Worm (Caenorhabditis elegans): ENCODE results near the gene T05A8.11.
A peak's percentile ranks its signal among the peaks of the same experiment; 100 is the strongest.

The T05A8.11 gene

DNA sequence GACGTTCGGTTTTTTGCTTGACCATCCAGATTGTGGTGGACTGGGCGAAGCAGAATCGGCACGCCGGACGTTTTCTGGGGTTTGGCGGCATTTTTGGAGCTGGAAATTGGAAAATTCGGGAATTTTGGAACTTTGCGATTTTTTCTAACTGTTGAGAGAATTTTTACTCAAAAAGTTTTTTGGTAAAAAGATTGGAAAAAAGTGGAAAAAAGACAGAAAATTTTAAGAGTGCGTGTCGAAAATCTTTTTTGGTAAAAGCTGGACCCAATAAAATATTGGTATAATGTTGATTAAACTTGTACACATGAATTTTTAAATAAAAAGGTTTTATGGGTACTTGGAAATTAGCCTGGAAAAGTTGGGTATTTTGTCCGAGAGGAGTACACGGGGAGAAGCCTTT, 16.8 kb upstream of the T05A8.11 start, which contains the start of gene T05A8.7:
Gene T05A8.7, minus strand, starts transcription at position 101 of the 400 bp plus-strand sequence.
- TF ChIP-seq madf-8 (GFP tag; conservative IDR thresholded peaks at IDR 0.05), result no peak
- no peak for TF ChIP-seq egl-44 (GFP tag; IDR thresholded peaks at IDR 0.05)
- TF ChIP-seq ekl-4 (GFP tag; IDR thresholded peaks at IDR 0.05), result no peak
- TF ChIP-seq lin-26 (GFP tag; IDR thresholded peaks at IDR 0.05), result no peak
- no peak for TF ChIP-seq fkh-3 (tag; optimal IDR thresholded peaks at IDR 0.05)
- TF ChIP-seq Y56A3A.18 (GFP tag; IDR thresholded peaks at IDR 0.05), result no peak
- no peak for TF ChIP-seq B0261.1 (tag; optimal IDR thresholded peaks at IDR 0.05)
- TF ChIP-seq cebp-2 (GFP tag; IDR thresholded peaks at IDR 0.05), result no peak
- TF ChIP-seq die-1 (tag; optimal IDR thresholded peaks at IDR 0.05), result no peak
- no peak for TF ChIP-seq ccch-3 (GFP tag; optimal IDR thresholded peaks at IDR 0.05)
- TF ChIP-seq bed-2 (GFP tag; IDR thresholded peaks at IDR 0.05), result no peak
- TF ChIP-seq him-1 (tag; optimal IDR thresholded peaks at IDR 0.05), result no peak
- no peak for TF ChIP-seq let-607 (tag; optimal IDR thresholded peaks at IDR 0.05)
- no peak for TF ChIP-seq ztf-25 (GFP tag; IDR thresholded peaks at IDR 0.05)
- no peak for TF ChIP-seq ceh-79 (tag; optimal IDR thresholded peaks at IDR 0.05)
- no peak for TF ChIP-seq nhr-27 (tag; optimal IDR thresholded peaks at IDR 0.05)
- TF ChIP-seq mcd-1 (GFP tag; IDR thresholded peaks at IDR 0.05), result no peak
- TF ChIP-seq F57A8.1 (GFP tag; optimal IDR thresholded peaks at IDR 0.05), result no peak
- no peak for TF ChIP-seq nfya-1 (tag; optimal IDR thresholded peaks at IDR 0.05; ENCODE audit: borderline replicate concordance, insufficient read depth)
- TF ChIP-seq gei-17 (GFP tag; optimal IDR thresholded peaks at IDR 0.05), result no peak

DNA sequence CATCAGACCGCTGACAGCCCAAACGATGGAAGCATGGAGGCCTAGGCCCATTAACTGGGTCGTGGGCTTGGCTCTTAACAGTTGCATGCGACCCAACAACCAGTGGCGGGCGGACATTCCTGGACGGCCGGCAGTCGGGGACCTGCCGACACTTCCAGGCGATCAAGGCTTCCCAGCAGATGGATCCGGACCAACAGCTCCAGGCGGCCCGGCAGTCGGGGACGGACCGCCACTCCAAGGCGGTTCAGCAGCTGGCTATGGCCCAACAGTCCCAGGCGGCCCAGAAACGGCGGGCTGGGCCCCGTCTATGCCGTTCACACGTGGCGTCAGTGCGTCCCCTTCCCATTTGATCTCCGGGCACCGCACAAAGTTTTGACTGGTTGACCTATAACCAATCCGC, 15.9 kb upstream of the T05A8.11 start:
- TF ChIP-seq snpc-1.3 (tag; optimal IDR thresholded peaks at IDR 0.05; ENCODE audit: insufficient read depth) (no peak), B0035.1 (tag; optimal IDR thresholded peaks at IDR 0.05) (no peak), C06A6.2 (GFP tag; conservative IDR thresholded peaks at IDR 0.05) (no peak), sea-2 (GFP tag; IDR thresholded peaks at IDR 0.05) (no peak), madf-10 (tag; optimal IDR thresholded peaks at IDR 0.05) (no peak), F52B5.7 (tag; optimal IDR thresholded peaks at IDR 0.05) (peak; percentile 52), attf-6 (GFP tag; IDR thresholded peaks at IDR 0.05) (no peak), F57A8.1 (GFP tag; optimal IDR thresholded peaks at IDR 0.05) (peak; percentile 29), F57C9.4 (tag; optimal IDR thresholded peaks at IDR 0.05) (no peak), ceh-58 (GFP tag; IDR thresholded peaks at IDR 0.05) (no peak), egrh-3 (GFP tag; IDR thresholded peaks at IDR 0.05) (peak; percentile 91), chd-7 (tag; optimal IDR thresholded peaks at IDR 0.05) (no peak), rcor-1 (GFP tag; IDR thresholded peaks at IDR 0.05) (no peak), ceh-79 (tag; optimal IDR thresholded peaks at IDR 0.05) (no peak), lag-1 (GFP tag; IDR thresholded peaks at IDR 0.05) (no peak), zfh-2 (GFP tag; conservative IDR thresholded peaks at IDR 0.05) (peak; percentile 89), attf-3 (GFP tag; conservative IDR thresholded peaks at IDR 0.05) (no peak), atf-7 (tag; optimal IDR thresholded peaks at IDR 0.05) (no peak), F37B4.10 (GFP tag; IDR thresholded peaks at IDR 0.05) (0 out of 2 replicates have a peak, but pooled peaks have one; percentile 4), ekl-4 (GFP tag; IDR thresholded peaks at IDR 0.05) (no peak), pha-4 (tag; optimal IDR thresholded peaks at IDR 0.05) (no peak), dox-1 (GFP tag; IDR thresholded peaks at IDR 0.05) (0 out of 2 replicates have a peak, but pooled peaks have one; percentile 9), ztf-22 (GFP tag; optimal IDR thresholded peaks at IDR 0.05) (no peak), snpc-1.1 (tag; optimal IDR thresholded peaks at IDR 0.05; ENCODE audit: insufficient read depth) (no peak), him-1 (tag; optimal IDR thresholded peaks at IDR 0.05) (no peak), hmg-20 (GFP tag; IDR thresholded peaks at IDR 0.05) (no peak), lsy-27 (tag; optimal IDR thresholded peaks at IDR 0.05; ENCODE audit: borderline replicate concordance, insufficient read depth) (no peak), F22D6.2 (tag; optimal IDR thresholded peaks at IDR 0.05) (no peak), unc-62 (GFP tag; optimal IDR thresholded peaks at IDR 0.05) (no peak), lsl-1 (GFP tag; optimal IDR thresholded peaks at IDR 0.05) (no peak), ceh-91 (GFP tag; IDR thresholded peaks at IDR 0.05) (no peak)
